Fruit fly (Drosophila melanogaster) whole organism, embryonic: ENCODE data around the gene Pss.

Experiments used
- BEAF-32 ChIP-seq: fragments of 200-800 bp; sonication (Bioruptor generic); optimal IDR thresholded peaks from 3 replicates; lab custom pipeline; 2017; ENCODE audit warnings: missing biosample characterization, missing genetic modification characterization, mild to moderate bottlenecking, moderate library complexity, missing genetic modification reagents
- CG11085 ChIP-seq: fragments of 200-800 bp; sonication (Bioruptor generic); IDR thresholded peaks from 2 replicates; pipeline ENCODE4 v1.3.6; 2022; ENCODE audit warnings: missing biosample characterization, missing genetic modification characterization
- CG11456 ChIP-seq: fragments of 200-800 bp; sonication (Bioruptor generic); IDR thresholded peaks from 3 replicates; pipeline ENCODE4 v1.3.6; 2022; ENCODE audit warnings: missing biosample characterization, missing genetic modification characterization
- CG11504 ChIP-seq: fragments of 200-800 bp; sonication (Bioruptor generic); optimal IDR thresholded peaks from 3 replicates; lab custom pipeline; 2019; ENCODE audit warnings: missing biosample characterization, mild to moderate bottlenecking, missing genetic modification characterization, moderate library complexity
- CG13424 ChIP-seq: fragments of 200-800 bp; sonication (Bioruptor generic); optimal IDR thresholded peaks from 2 replicates; lab custom pipeline; 2019; ENCODE audit warnings: missing biosample characterization, mild to moderate bottlenecking, missing genetic modification characterization, moderate library complexity
- CG13775 ChIP-seq: fragments of 200-800 bp; sonication (Bioruptor generic); optimal IDR thresholded peaks from 3 replicates; lab custom pipeline; 2017; ENCODE audit warnings: missing biosample characterization, mild to moderate bottlenecking, missing genetic modification characterization
- CG14667 ChIP-seq: fragments of 200-800 bp; sonication (Bioruptor generic); IDR thresholded peaks from 2 replicates; pipeline ENCODE4 v1.3.6; 2022; ENCODE audit warnings: missing biosample characterization, missing genetic modification characterization
- CG14860 ChIP-seq: fragments of 200-800 bp; sonication (Bioruptor generic); IDR thresholded peaks from 3 replicates; pipeline ENCODE4 v1.3.6; 2022; ENCODE audit warnings: missing biosample characterization, missing genetic modification characterization; ENCODE audit not compliant: partially characterized antibody
- CG1603 ChIP-seq: fragments of 200-800 bp; sonication (Bioruptor generic); optimal IDR thresholded peaks from 2 replicates; lab custom pipeline; 2019; ENCODE audit warnings: missing biosample characterization, mild to moderate bottlenecking, missing genetic modification characterization, moderate library complexity
- CG17385 ChIP-seq: fragments of 200-800 bp; sonication (Bioruptor generic); optimal IDR thresholded peaks from 3 replicates; lab custom pipeline; 2018; ENCODE audit warnings: missing biosample characterization, mild to moderate bottlenecking, missing genetic modification characterization
- CG17568 ChIP-seq: fragments of 200-800 bp; sonication (Bioruptor generic); optimal IDR thresholded peaks from 2 replicates; lab custom pipeline; 2018; ENCODE audit warnings: missing biosample characterization, mild to moderate bottlenecking, missing genetic modification characterization, moderate library complexity
- CG18011 ChIP-seq: fragments of 200-800 bp; sonication (Bioruptor generic); optimal IDR thresholded peaks from 2 replicates; lab custom pipeline; 2017; ENCODE audit warnings: missing biosample characterization, missing genetic modification characterization, mild to moderate bottlenecking, moderate library complexity, missing genotype
- CG18619 ChIP-seq: fragments of 200-800 bp; sonication (Bioruptor generic); optimal IDR thresholded peaks from 3 replicates; lab custom pipeline; 2017; ENCODE audit warnings: missing biosample characterization, mild to moderate bottlenecking, missing genetic modification characterization
- CG2678 ChIP-seq: fragments of 200-800 bp; sonication (Bioruptor generic); optimal IDR thresholded peaks from 3 replicates; lab custom pipeline; 2019; ENCODE audit warnings: missing biosample characterization, mild to moderate bottlenecking, missing genetic modification characterization, moderate library complexity
- CG30431 ChIP-seq: fragments of 200-800 bp; sonication (Bioruptor generic); optimal IDR thresholded peaks from 2 replicates; lab custom pipeline; 2017; ENCODE audit warnings: missing biosample characterization, missing genetic modification characterization
- CG3726 ChIP-seq: fragments of 200-800 bp; sonication (Bioruptor generic); IDR thresholded peaks from 3 replicates; pipeline ENCODE4, ENCODE4 v1.3.6; 2022; ENCODE audit warnings: missing biosample characterization, missing genetic modification characterization
- CG6854 ChIP-seq: fragments of 200-800 bp; sonication (Bioruptor generic); optimal IDR thresholded peaks from 3 replicates; lab custom pipeline; 2017; ENCODE audit warnings: missing biosample characterization, mild to moderate bottlenecking, missing genetic modification characterization
- CG7271 ChIP-seq: fragments of 200-800 bp; sonication (Bioruptor generic); optimal IDR thresholded peaks from 2 replicates; lab custom pipeline; 2018; ENCODE audit warnings: missing biosample characterization, mild to moderate bottlenecking, missing genetic modification characterization, moderate library complexity
- CG7556 ChIP-seq: fragments of 200-800 bp; sonication (Bioruptor generic); optimal IDR thresholded peaks from 2 replicates; lab custom pipeline; 2017; ENCODE audit warnings: missing biosample characterization, mild to moderate bottlenecking, missing genetic modification characterization
- CG7786 ChIP-seq: fragments of 200-800 bp; sonication (Bioruptor generic); optimal IDR thresholded peaks from 2 replicates; lab custom pipeline; 2016; ENCODE audit warnings: missing biosample characterization, missing genetic modification characterization
- CG7839 ChIP-seq: fragments of 200-800 bp; sonication (Bioruptor generic); optimal IDR thresholded peaks from 3 replicates; lab custom pipeline; 2018; ENCODE audit warnings: missing biosample characterization, mild to moderate bottlenecking, missing genetic modification characterization, moderate library complexity
- CG9932 ChIP-seq: fragments of 200-800 bp; sonication (Bioruptor generic); IDR thresholded peaks from 2 replicates; pipeline ENCODE4 v1.3.6; 2022; ENCODE audit warnings: missing biosample characterization, missing genetic modification characterization
- CrebB ChIP-seq: fragments of 200-800 bp; sonication (Bioruptor generic); optimal IDR thresholded peaks from 3 replicates; lab custom pipeline; 2018; ENCODE audit warnings: missing biosample characterization, mild to moderate bottlenecking, missing genetic modification characterization
- Dek ChIP-seq: fragments of 200-800 bp; sonication (Bioruptor generic); optimal IDR thresholded peaks from 3 replicates; lab custom pipeline; 2019; ENCODE audit warnings: missing biosample characterization, mild to moderate bottlenecking, missing genetic modification characterization, moderate library complexity
- Elba2 ChIP-seq: fragments of 200-800 bp; sonication (Bioruptor generic); optimal IDR thresholded peaks from 3 replicates; lab custom pipeline; 2016; ENCODE audit warnings: missing biosample characterization, missing genetic modification characterization
- Fer1 ChIP-seq: fragments of 200-800 bp; sonication (Bioruptor generic); optimal IDR thresholded peaks from 2 replicates; lab custom pipeline; 2017; ENCODE audit warnings: missing biosample characterization, mild to moderate bottlenecking, missing genetic modification characterization
- Fer2 ChIP-seq: fragments of 200-800 bp; sonication (Bioruptor generic); optimal IDR thresholded peaks from 2 replicates; lab custom pipeline; 2018; ENCODE audit warnings: missing biosample characterization, mild to moderate bottlenecking, missing genetic modification characterization, moderate library complexity
- Gsc ChIP-seq: fragments of 200-800 bp; sonication (Bioruptor generic); IDR thresholded peaks from 2 replicates; pipeline ENCODE4 v1.3.6; 2022; ENCODE audit warnings: missing biosample characterization, missing genetic modification characterization
- Lim3 ChIP-seq: fragments of 200-800 bp; sonication (Bioruptor generic); IDR thresholded peaks from 2 replicates; pipeline ENCODE4 v1.3.6; 2022; ENCODE audit warnings: missing biosample characterization, missing genetic modification characterization
- MESR4 ChIP-seq: fragments of 200-800 bp; sonication (Bioruptor generic); optimal IDR thresholded peaks from 2 replicates; lab custom pipeline; 2018; ENCODE audit warnings: missing biosample characterization, mild to moderate bottlenecking, missing genetic modification characterization, moderate library complexity
- Mad ChIP-seq: fragments of 200-800 bp; sonication (Bioruptor generic); optimal IDR thresholded peaks from 2 replicates; lab custom pipeline; 2016; ENCODE audit warnings: missing biosample characterization, missing genetic modification characterization
- NFAT ChIP-seq: fragments of 200-800 bp; sonication (Bioruptor generic); IDR thresholded peaks from 2 replicates; pipeline ENCODE4 v1.3.6; 2022; ENCODE audit warnings: missing biosample characterization, missing genetic modification characterization
- Nf-YA ChIP-seq: fragments of 200-800 bp; sonication (Bioruptor generic); IDR thresholded peaks from 2 replicates; pipeline ENCODE4 v1.3.6; 2022; ENCODE audit warnings: missing biosample characterization, missing genetic modification characterization
- Sin3A ChIP-seq: fragments of >200 bp; optimal IDR thresholded peaks from 2 replicates; lab custom pipeline; 2018
- Ssrp ChIP-seq: fragments of 200-800 bp; sonication (Bioruptor generic); optimal IDR thresholded peaks from 2 replicates; lab custom pipeline; 2018; ENCODE audit warnings: missing biosample characterization, mild to moderate bottlenecking, missing genetic modification characterization, moderate library complexity
- Stat92E ChIP-seq, 3 experiments: fragments of >200 bp in 2 of 3; fragments of 200-800 bp in 1 of 3; sonication (Bioruptor generic) in 1 of 3; optimal IDR thresholded peaks; 2 replicates each; lab custom pipeline; 2017 to 2019; ENCODE audit warnings: missing biosample characterization in 3 of 3, missing genetic modification characterization in 3 of 3, mild to moderate bottlenecking in 1 of 3, moderate library complexity in 1 of 3
- Xbp1 ChIP-seq: fragments of 200-800 bp; sonication (Bioruptor generic); optimal IDR thresholded peaks from 3 replicates; lab custom pipeline; 2016; ENCODE audit warnings: missing biosample characterization, mild to moderate bottlenecking, missing genetic modification characterization
- az2 ChIP-seq: fragments of 200-800 bp; sonication (Bioruptor generic); optimal IDR thresholded peaks from 3 replicates; lab custom pipeline; 2016; ENCODE audit warnings: missing biosample characterization, missing genetic modification characterization
- crp ChIP-seq, 2 experiments: fragments of 200-800 bp; sonication (Bioruptor generic); optimal IDR thresholded peaks; 2 replicates in 1 of 2; 3 replicates in 1 of 2; lab custom pipeline; 2017; ENCODE audit warnings: missing biosample characterization in 2 of 2, missing genetic modification characterization in 2 of 2, mild to moderate bottlenecking in 1 of 2, moderate library complexity in 1 of 2
- dm ChIP-seq: fragments of 200-800 bp; sonication (Bioruptor generic); optimal IDR thresholded peaks from 3 replicates; lab custom pipeline; 2016; ENCODE audit warnings: missing biosample characterization, missing genetic modification characterization
- dysf ChIP-seq: fragments of 200-800 bp; sonication (Bioruptor generic); IDR thresholded peaks from 3 replicates; pipeline ENCODE4 v1.3.6; 2022; ENCODE audit warnings: missing biosample characterization, missing genetic modification characterization
- lmd ChIP-seq: fragments of 200-800 bp; sonication (Bioruptor generic); IDR thresholded peaks from 2 replicates; pipeline ENCODE4 v1.3.6; 2022; ENCODE audit warnings: missing biosample characterization, missing genetic modification characterization
- onecut ChIP-seq: fragments of 200-800 bp; sonication (Bioruptor generic); IDR thresholded peaks from 2 replicates; pipeline ENCODE4 v1.3.6; 2022; ENCODE audit warnings: missing biosample characterization, missing genetic modification characterization
- otp ChIP-seq: fragments of 200-800 bp; sonication (Bioruptor generic); IDR thresholded peaks from 3 replicates; pipeline ENCODE4, ENCODE4 v1.3.6; 2022; ENCODE audit warnings: missing biosample characterization, missing genetic modification characterization
- peb ChIP-seq: fragments of 200-800 bp; sonication (Bioruptor generic); IDR thresholded peaks from 2 replicates; pipeline ENCODE4 v1.3.6; 2022; ENCODE audit warnings: missing biosample characterization, missing genetic modification characterization
- row ChIP-seq: fragments of 200-800 bp; sonication (Bioruptor generic); IDR thresholded peaks from 3 replicates; pipeline ENCODE4 v1.3.6; 2022; ENCODE audit warnings: missing biosample characterization, missing genetic modification characterization
- sens-2 ChIP-seq: fragments of 200-800 bp; sonication (Bioruptor generic); IDR thresholded peaks from 2 replicates; pipeline ENCODE4 v1.3.6; 2022; ENCODE audit warnings: missing biosample characterization, missing genetic modification characterization
- unpg ChIP-seq: fragments of 200-800 bp; sonication (Bioruptor generic); optimal IDR thresholded peaks from 3 replicates; lab custom pipeline; 2018; ENCODE audit warnings: missing biosample characterization, mild to moderate bottlenecking, missing genetic modification characterization, moderate library complexity
- zf30C ChIP-seq: fragments of 200-800 bp; sonication (Bioruptor generic); optimal IDR thresholded peaks from 3 replicates; lab custom pipeline; 2018; ENCODE audit warnings: missing biosample characterization, mild to moderate bottlenecking, missing genetic modification characterization

The Pss gene

dm6 chr3L:20473021-20473799 is 52.8 kb downstream of the Pss start, which contains the start of the genes CG32428 and CG5969 (continued):
- TF ChIP-seq Ssrp (peak; percentile 28), BEAF-32 (GFP tag; lab: Kevin White, UChicago) (peak; percentile 52), CG18619 (GFP tag; lab: Kevin White, UChicago) (peak; percentile 58), dysf (GFP tag; lab: Robert Waterston, UW) (peak; percentile 67), NFAT (GFP tag; lab: Robert Waterston, UW) (peak; percentile 71), CG14667 (peak; percentile 54), zf30C (GFP tag; lab: Kevin White, UChicago) (no peak), CG1603 (tag; lab: Kevin White, UChicago) (peak; percentile 38), CG11504 (peak; percentile 84), dm (GFP tag; lab: Kevin White, UChicago) (peak; percentile 35), CG13424 (tag; lab: Kevin White, UChicago) (peak; percentile 70), Mad (no peak), otp (GFP tag; lab: Robert Waterston, UW) (no peak), Lim3 (GFP tag; lab: Robert Waterston, UW) (no peak), Fer1 (GFP tag; lab: Kevin White, UChicago) (peak; percentile 3), unpg (peak; percentile 67), Xbp1 (GFP tag; lab: Kevin White, UChicago) (peak; percentile 59), CrebB (tag; lab: Kevin White, UChicago) (peak; percentile 13), Stat92E (GFP tag; optimal IDR thresholded peaks at IDR 0.05; lab: Kevin White, UChicago) (no peak), CG30431 (peak; percentile 29), CG17568 (GFP tag; lab: Kevin White, UChicago) (no peak), Dek (tag; lab: Kevin White, UChicago) (peak; percentile 76), az2 (GFP tag; lab: Kevin White, UChicago) (peak; percentile 53), MESR4 (GFP tag; lab: Kevin White, UChicago) (peak; percentile 44), CG18011 (no peak), CG3726 (GFP tag; lab: Robert Waterston, UW) (no peak), CG11456 (GFP tag; lab: Robert Waterston, UW) (peak; percentile 71), onecut (GFP tag; lab: Robert Waterston, UW) (peak; percentile 22; the same call in 1 of the 2 replicates), sens-2 (GFP tag; lab: Robert Waterston, UW) (0 out of 2 replicates have a peak, but pooled peaks have one; percentile 14), row (peak; percentile 78), CG7556 (GFP tag; lab: Kevin White, UChicago) (peak; percentile 45), CG2678 (tag; lab: Kevin White, UChicago) (peak; percentile 80), CG7786 (GFP tag; lab: Kevin White, UChicago) (no peak), CG14860 (no peak), Gsc (GFP tag; lab: Robert Waterston, UW) (no peak), CG7271 (tag; lab: Kevin White, UChicago) (peak; percentile 12), CG9932 (GFP tag; lab: Robert Waterston, UW) (peak; percentile 80), peb (GFP tag; lab: Robert Waterston, UW) (no peak), Nf-YA (GFP tag; lab: Robert Waterston, UW) (no peak), Fer2 (tag; lab: Kevin White, UChicago) (peak; percentile 52), CG6854 (GFP tag; lab: Kevin White, UChicago) (peak; percentile 7), CG13775 (GFP tag; lab: Kevin White, UChicago) (peak; percentile 58), CG11085 (GFP tag; lab: Robert Waterston, UW) (peak; percentile 41; the same call in 1 of the 2 replicates), Sin3A (lab: Kevin White, UChicago) (peak; percentile 59), CG7839 (tag; lab: Kevin White, UChicago) (peak; percentile 76), lmd (GFP tag; lab: Robert Waterston, UW) (peak; percentile 64), Elba2 (GFP tag; lab: Kevin White, UChicago) (peak; percentile 87), CG17385 (GFP tag; lab: Kevin White, UChicago) (peak; percentile 49), crp (GFP tag; optimal IDR thresholded peaks at IDR 0.05; lab: Kevin White, UChicago) (peak in 1 of 2 experiments; percentile 74)
